Fruit fly (Drosophila melanogaster) whole organism, embryonic: Measurements from ENCODE around the gene toe.

Experiments used
- ATbp ChIP-seq: fragments of 200-800 bp; sonication (Bioruptor generic); optimal IDR thresholded peaks from 2 replicates; lab custom pipeline; 2017; ENCODE audit warnings: missing biosample characterization, mild to moderate bottlenecking, missing genetic modification characterization, missing genetic modification reagents
- Adf1 ChIP-seq: fragments of 200-800 bp; sonication (Bioruptor generic); IDR thresholded peaks from 2 replicates; pipeline ENCODE4 v1.3.6; 2022; ENCODE audit warnings: missing biosample characterization, missing genetic modification characterization
- Atf3 ChIP-seq: fragments of 200-800 bp; sonication (Bioruptor generic); optimal IDR thresholded peaks from 3 replicates; lab custom pipeline; 2016; ENCODE audit warnings: missing biosample characterization, missing genetic modification characterization
- Bgb ChIP-seq: fragments of 200-800 bp; sonication (Bioruptor generic); IDR thresholded peaks from 2 replicates; pipeline ENCODE4 v1.3.6; 2022; ENCODE audit warnings: missing biosample characterization, missing genetic modification characterization; ENCODE audit not compliant: partially characterized antibody
- Blimp-1 ChIP-seq: fragments of 200-800 bp; sonication (Bioruptor generic); optimal IDR thresholded peaks from 3 replicates; lab custom pipeline; 2018; ENCODE audit warnings: missing biosample characterization, missing genetic modification characterization, mild to moderate bottlenecking, moderate library complexity, missing genetic modification reagents
- CG12744 ChIP-seq: fragments of 200-800 bp; sonication (Bioruptor generic); optimal IDR thresholded peaks from 2 replicates; lab custom pipeline; 2016; ENCODE audit warnings: missing biosample characterization, missing genetic modification characterization
- CG13287 ChIP-seq: fragments of 200-800 bp; sonication (Bioruptor generic); IDR thresholded peaks from 2 replicates; pipeline ENCODE4 v1.3.6; 2022; ENCODE audit warnings: missing biosample characterization, missing genetic modification characterization; ENCODE audit not compliant: partially characterized antibody
- CG14710 ChIP-seq: fragments of 200-800 bp; sonication (Bioruptor generic); optimal IDR thresholded peaks from 3 replicates; lab custom pipeline; 2019; ENCODE audit warnings: missing biosample characterization, mild to moderate bottlenecking, missing genetic modification characterization, moderate library complexity
- CG1529 ChIP-seq: fragments of 200-800 bp; sonication (Bioruptor generic); optimal IDR thresholded peaks from 3 replicates; lab custom pipeline; 2018; ENCODE audit warnings: missing biosample characterization, missing genetic modification characterization
- CG17385 ChIP-seq: fragments of 200-800 bp; sonication (Bioruptor generic); optimal IDR thresholded peaks from 3 replicates; lab custom pipeline; 2018; ENCODE audit warnings: missing biosample characterization, mild to moderate bottlenecking, missing genetic modification characterization
- CG1832 ChIP-seq: fragments of 200-800 bp; sonication (Bioruptor generic); optimal IDR thresholded peaks from 2 replicates; lab custom pipeline; 2017; ENCODE audit warnings: missing biosample characterization, mild to moderate bottlenecking, missing genetic modification characterization, inconsistent platforms
- CG30020 ChIP-seq: fragments of 200-800 bp; optimal IDR thresholded peaks from 2 replicates; lab custom pipeline; 2019; ENCODE audit warnings: missing biosample characterization, mild to moderate bottlenecking, missing genetic modification characterization, moderate library complexity
- CG34224 ChIP-seq: fragments of 200-800 bp; sonication (Bioruptor generic); IDR thresholded peaks from 3 replicates; pipeline ENCODE4 v1.3.6; 2022; ENCODE audit warnings: missing biosample characterization, missing genetic modification characterization; ENCODE audit not compliant: partially characterized antibody
- CG42726 ChIP-seq: fragments of 200-800 bp; sonication (Bioruptor generic); IDR thresholded peaks from 2 replicates; pipeline ENCODE4 v1.3.6; 2022; ENCODE audit warnings: missing biosample characterization, missing genetic modification characterization; ENCODE audit not compliant: partially characterized antibody
- CG4707 ChIP-seq: fragments of 200-800 bp; sonication (Bioruptor generic); optimal IDR thresholded peaks from 2 replicates; lab custom pipeline; 2018; ENCODE audit warnings: missing biosample characterization, mild to moderate bottlenecking, missing genetic modification characterization, moderate library complexity
- CG6791 ChIP-seq: fragments of 200-800 bp; sonication (Bioruptor generic); IDR thresholded peaks from 3 replicates; pipeline ENCODE4 v1.3.6; 2022; ENCODE audit warnings: missing biosample characterization, missing genetic modification characterization; ENCODE audit not compliant: partially characterized antibody
- Dad ChIP-seq: fragments of 200-800 bp; sonication (Bioruptor generic); optimal IDR thresholded peaks from 3 replicates; lab custom pipeline; 2016; ENCODE audit warnings: missing biosample characterization, missing genetic modification characterization
- Jarid2 ChIP-seq: fragments of 200-800 bp; sonication (Bioruptor generic); optimal IDR thresholded peaks from 3 replicates; lab custom pipeline; 2017; ENCODE audit warnings: mild to moderate bottlenecking, missing biosample characterization, missing genetic modification reagents, missing genetic modification characterization
- Nf-YA ChIP-seq: fragments of 200-800 bp; sonication (Bioruptor generic); IDR thresholded peaks from 2 replicates; pipeline ENCODE4 v1.3.6; 2022; ENCODE audit warnings: missing biosample characterization, missing genetic modification characterization
- Nf-YB ChIP-seq: fragments of 200-800 bp; sonication (Bioruptor generic); optimal IDR thresholded peaks from 3 replicates; lab custom pipeline; 2019; ENCODE audit warnings: missing biosample characterization, mild to moderate bottlenecking, missing genetic modification characterization, moderate library complexity
- Nf-YC ChIP-seq: fragments of 200-800 bp; optimal IDR thresholded peaks from 3 replicates; lab custom pipeline; 2019; ENCODE audit warnings: missing biosample characterization, mild to moderate bottlenecking, missing genetic modification characterization, moderate library complexity
- Opbp ChIP-seq: fragments of 200-800 bp; sonication (Bioruptor generic); IDR thresholded peaks from 3 replicates; pipeline ENCODE4 v1.3.6; 2022; ENCODE audit warnings: missing biosample characterization, missing genetic modification characterization; ENCODE audit not compliant: partially characterized antibody
- Pdp1 ChIP-seq, 2 experiments: fragments of 200-800 bp; sonication (Bioruptor generic); optimal IDR thresholded peaks; 3 replicates each; lab custom pipeline; 2016; ENCODE audit warnings: missing biosample characterization in 2 of 2, missing genetic modification characterization in 2 of 2, mild to moderate bottlenecking in 1 of 2, moderate library complexity in 1 of 2
- Scr ChIP-seq: fragments of 200-800 bp; sonication (Bioruptor generic); IDR thresholded peaks from 2 replicates; pipeline ENCODE4 v1.3.6; 2022; ENCODE audit warnings: missing biosample characterization, missing genetic modification characterization; ENCODE audit not compliant: partially characterized antibody
- Trl ChIP-seq, 3 experiments: fragments of >200 bp in 2 of 3; fragments of 200-800 bp in 1 of 3; sonication (Bioruptor generic) in 1 of 3; optimal IDR thresholded peaks; 2 replicates in 1 of 3; 3 replicates in 2 of 3; lab custom pipeline; 2016 to 2017; ENCODE audit warnings: missing biosample characterization in 1 of 3, missing genetic modification characterization in 1 of 3
- abd-A ChIP-seq: fragments of 200-800 bp; sonication (Bioruptor generic); optimal IDR thresholded peaks from 3 replicates; lab custom pipeline; 2019; ENCODE audit warnings: missing biosample characterization, mild to moderate bottlenecking, missing genetic modification characterization, moderate library complexity
- amos ChIP-seq: fragments of 200-800 bp; sonication (Bioruptor generic); IDR thresholded peaks from 2 replicates; pipeline ENCODE4 v1.3.6; 2022; ENCODE audit warnings: missing biosample characterization, missing genetic modification characterization; ENCODE audit not compliant: partially characterized antibody
- bbx ChIP-seq: fragments of 200-800 bp; sonication (Bioruptor generic); IDR thresholded peaks from 2 replicates; pipeline ENCODE4 v1.3.6; 2022; ENCODE audit warnings: missing biosample characterization, missing genetic modification characterization; ENCODE audit not compliant: partially characterized antibody
- bsh ChIP-seq, 2 experiments: fragments of 200-800 bp; sonication (Bioruptor generic); optimal IDR thresholded peaks; 2 replicates each; lab custom pipeline; 2017 to 2018; ENCODE audit warnings: mild to moderate bottlenecking in 2 of 2, missing biosample characterization in 2 of 2, missing genetic modification characterization in 2 of 2, moderate library complexity in 1 of 2
- cg ChIP-seq: fragments of 200-800 bp; sonication (Bioruptor generic); optimal IDR thresholded peaks from 3 replicates; lab custom pipeline; 2019; ENCODE audit warnings: missing biosample characterization, mild to moderate bottlenecking, missing genetic modification characterization, moderate library complexity
- chinmo ChIP-seq: fragments of 200-800 bp; sonication (Bioruptor generic); IDR thresholded peaks from 4 replicates; pipeline ENCODE4 v1.3.6; 2022; ENCODE audit warnings: missing biosample characterization, missing genetic modification characterization; ENCODE audit not compliant: partially characterized antibody
- crol ChIP-seq: fragments of 200-800 bp; sonication (Bioruptor generic); IDR thresholded peaks from 2 replicates; pipeline ENCODE4 v1.3.6; 2022; ENCODE audit warnings: missing biosample characterization, missing genetic modification characterization
- dati ChIP-seq: fragments of 200-800 bp; sonication (Bioruptor generic); IDR thresholded peaks from 2 replicates; pipeline ENCODE4 v1.3.6; 2022; ENCODE audit warnings: missing biosample characterization, missing genetic modification characterization
- eve ChIP-seq, 2 experiments: fragments of >200 bp; optimal IDR thresholded peaks; 2 replicates each; lab custom pipeline; 2017; ENCODE audit warnings: missing biosample characterization in 2 of 2, missing genetic modification characterization in 2 of 2
- ewg ChIP-seq: fragments of 200-800 bp; sonication (Bioruptor generic); optimal IDR thresholded peaks from 3 replicates; lab custom pipeline; 2017; ENCODE audit warnings: mild to moderate bottlenecking, missing biosample characterization, missing genetic modification reagents, missing genetic modification characterization
- hbn ChIP-seq: fragments of 200-800 bp; sonication (Bioruptor generic); IDR thresholded peaks from 2 replicates; pipeline ENCODE4 v1.3.6; 2022; ENCODE audit warnings: missing biosample characterization, missing genetic modification characterization; ENCODE audit not compliant: partially characterized antibody
- inv ChIP-seq: fragments of 200-800 bp; sonication (Bioruptor generic); IDR thresholded peaks from 2 replicates; pipeline ENCODE4 v1.3.6; 2022; ENCODE audit warnings: missing biosample characterization, missing genetic modification characterization; ENCODE audit not compliant: partially characterized antibody
- knrl ChIP-seq: fragments of 200-800 bp; sonication (Bioruptor generic); IDR thresholded peaks from 3 replicates; pipeline ENCODE4 v1.3.6; 2022; ENCODE audit warnings: missing biosample characterization, missing genetic modification characterization; ENCODE audit not compliant: partially characterized antibody
- sna ChIP-seq: fragments of 200-800 bp; sonication (Bioruptor generic); IDR thresholded peaks from 2 replicates; pipeline ENCODE4 v1.3.6; 2022; ENCODE audit warnings: missing biosample characterization, missing genetic modification characterization; ENCODE audit not compliant: partially characterized antibody
- vfl ChIP-seq: fragments of 200-800 bp; sonication (Bioruptor generic); optimal IDR thresholded peaks from 2 replicates; lab custom pipeline; 2016; ENCODE audit warnings: missing biosample characterization, missing genetic modification characterization
- vnd ChIP-seq: fragments of 200-800 bp; sonication (Bioruptor generic); IDR thresholded peaks from 3 replicates; pipeline ENCODE4 v1.3.6; 2022; ENCODE audit warnings: missing biosample characterization, missing genetic modification characterization; ENCODE audit not compliant: partially characterized antibody
- vvl ChIP-seq: fragments of 200-800 bp; sonication (Bioruptor generic); IDR thresholded peaks from 2 replicates; pipeline ENCODE4 v1.3.6; 2022; ENCODE audit warnings: missing biosample characterization, missing genetic modification characterization
- z ChIP-seq: fragments of 200-800 bp; sonication (Bioruptor generic); IDR thresholded peaks from 3 replicates; pipeline ENCODE4 v1.3.6; 2022; ENCODE audit warnings: missing biosample characterization, missing genetic modification characterization
- zen2 ChIP-seq: fragments of 200-800 bp; sonication (Bioruptor generic); IDR thresholded peaks from 3 replicates; pipeline ENCODE4 v1.3.6; 2022; ENCODE audit warnings: missing biosample characterization, missing genetic modification characterization; ENCODE audit not compliant: partially characterized antibody

Gene toe

dm6 chr3L:12442593-12442992 is 10.1 kb upstream of the toe start (continued):
- TF ChIP-seq CG4707 (GFP tag; lab: Kevin White, UChicago) (peak; percentile 75), CG14710 (tag; lab: Kevin White, UChicago) (peak; percentile 38), CG1529 (GFP tag; lab: Kevin White, UChicago) (peak; percentile 1), bsh (GFP tag; optimal IDR thresholded peaks at IDR 0.05; lab: Kevin White, UChicago) (peak; percentile 20 to 47)

dm6 chr3L:12434432-12434831 is 2.0 kb upstream of the toe start:
- TF ChIP-seq CG12744 (GFP tag; lab: Kevin White, UChicago) (no peak), dati (GFP tag; lab: Robert Waterston, UW) (no peak), Blimp-1 (GFP tag; lab: Kevin White, UChicago) (peak; percentile 20), CG13287 (peak; percentile 50; the same call in 1 of the 2 replicates), sna (GFP tag; lab: Robert Waterston, UW) (peak; percentile 38; the same call in 1 of the 2 replicates), chinmo (GFP tag; lab: Robert Waterston, UW) (peak; percentile 95), CG6791 (peak; percentile 58; the same call in 1 of the 3 replicates), vvl (peak; percentile 46; the same call in 1 of the 2 replicates), amos (peak; percentile 68; the same call in 1 of the 2 replicates), Jarid2 (GFP tag; lab: Kevin White, UChicago) (peak; percentile 14), Nf-YB (GFP tag; lab: Kevin White, UChicago) (peak; percentile 99), bbx (GFP tag; lab: Robert Waterston, UW) (peak; percentile 80), CG34224 (GFP tag; lab: Robert Waterston, UW) (peak; percentile 23; the same call in 1 of the 3 replicates), Pdp1 (GFP tag; optimal IDR thresholded peaks at IDR 0.05; lab: Kevin White, UChicago) (peak in 1 of 2 experiments; percentile 88), zen2 (GFP tag; lab: Robert Waterston, UW) (peak; percentile 31; the same call in 1 of the 3 replicates), z (peak; percentile 100), Bgb (peak; percentile 82), CG30020 (tag; lab: Kevin White, UChicago) (no peak), ewg (peak; percentile 70), CG17385 (GFP tag; lab: Kevin White, UChicago) (peak; percentile 64), Nf-YC (tag; lab: Kevin White, UChicago) (peak; percentile 99), ATbp (GFP tag; lab: Kevin White, UChicago) (no peak), hbn (GFP tag; lab: Robert Waterston, UW) (no peak), cg (GFP tag; lab: Kevin White, UChicago) (peak; percentile 63), knrl (GFP tag; lab: Robert Waterston, UW) (peak; percentile 39; the same call in 1 of the 3 replicates), CG1832 (GFP tag; lab: Kevin White, UChicago) (peak; percentile 95), Trl (optimal IDR thresholded peaks at IDR 0.05; lab: Kevin White, UChicago) (peak; percentile 18 to 20), Trl (GFP tag; optimal IDR thresholded peaks at IDR 0.05; lab: Kevin White, UChicago) (no peak), Scr (GFP tag; lab: Robert Waterston, UW) (peak; percentile 48; the same call in 1 of the 2 replicates), inv (GFP tag; lab: Robert Waterston, UW) (peak; percentile 61; the same call in 1 of the 2 replicates), vnd (GFP tag; lab: Robert Waterston, UW) (0 out of 3 replicates have a peak, but pooled peaks have one; percentile 40), crol (GFP tag; lab: Robert Waterston, UW) (peak; percentile 95), vfl (no peak), eve (GFP tag; optimal IDR thresholded peaks at IDR 0.05; lab: Kevin White, UChicago) (no peak), Nf-YA (peak; percentile 98), CG42726 (peak; percentile 36; the same call in 1 of the 2 replicates), Opbp (GFP tag; lab: Robert Waterston, UW) (peak; percentile 79; the same call in 2 of the 3 replicates), Dad (GFP tag; lab: Kevin White, UChicago) (no peak), Atf3 (GFP tag; lab: Kevin White, UChicago) (no peak), abd-A (tag; lab: Kevin White, UChicago) (peak; percentile 2), Adf1 (GFP tag; lab: Robert Waterston, UW) (peak; percentile 51; the same call in 1 of the 2 replicates)
